Worm (Caenorhabditis elegans) whole organism, young adult: ENCODE measurements around the gene gck-4.

Experiments
- B0261.1 ChIP-seq: sonication (generic microtip); optimal IDR thresholded peaks from 2 replicates; lab custom pipeline; 2016; ENCODE audit warnings: mild to moderate bottlenecking, missing genetic modification characterization, moderate library complexity, missing compliant biosample characterization
- C06A6.2 ChIP-seq: fragments of 200-800 bp; sonication (Bioruptor generic); conservative IDR thresholded peaks from 2 replicates; pipeline ENCODE4 v1.3.6; 2022; ENCODE audit warnings: missing genetic modification characterization, missing compliant biosample characterization
- D2030.7 ChIP-seq: fragments of 200-800 bp; sonication (Bioruptor generic); IDR thresholded peaks from 2 replicates; pipeline ENCODE4 v1.3.6; 2022; ENCODE audit warnings: missing genetic modification reagents, missing genetic modification characterization, missing compliant biosample characterization
- F49E8.2 ChIP-seq: sonication (generic microtip); optimal IDR thresholded peaks from 3 replicates; lab custom pipeline; 2017; ENCODE audit warnings: missing genetic modification characterization, mild to moderate bottlenecking, missing compliant biosample characterization, antibody characterized with exemption, moderate library complexity; ENCODE audit not compliant: insufficient read depth
- F57A8.1 ChIP-seq: fragments of 200-800 bp; sonication (Bioruptor generic); optimal IDR thresholded peaks from 2 replicates; lab custom pipeline; 2018; ENCODE audit warnings: mild to moderate bottlenecking, missing genetic modification characterization, moderate library complexity, missing compliant biosample characterization
- F57C9.4 ChIP-seq: sonication (generic microtip); optimal IDR thresholded peaks from 2 replicates; lab custom pipeline; 2017; ENCODE audit warnings: mild to moderate bottlenecking, missing genetic modification characterization, missing compliant biosample characterization
- T07F8.4 ChIP-seq: sonication (generic microtip); optimal IDR thresholded peaks from 2 replicates; lab custom pipeline; 2016; ENCODE audit warnings: mild to moderate bottlenecking, missing genetic modification characterization, moderate library complexity, missing compliant biosample characterization
- Y67H2A.10 ChIP-seq: fragments of 200-800 bp; sonication (Bioruptor generic); conservative IDR thresholded peaks from 2 replicates; pipeline ENCODE4 v1.3.6; 2022; ENCODE audit warnings: missing genetic modification reagents, missing genetic modification characterization, missing compliant biosample characterization
- aptf-2 ChIP-seq: fragments of 200-800 bp; sonication (Bioruptor generic); conservative IDR thresholded peaks from 2 replicates; pipeline ENCODE4 v1.3.6; 2022; ENCODE audit warnings: missing genetic modification reagents, missing genetic modification characterization, missing compliant biosample characterization
- athp-1 ChIP-seq: sonication (generic microtip); optimal IDR thresholded peaks from 2 replicates; lab custom pipeline; 2017; ENCODE audit warnings: mild to moderate bottlenecking, missing genetic modification characterization, missing compliant biosample characterization
- attf-3 ChIP-seq: fragments of 200-800 bp; sonication (Bioruptor generic); conservative IDR thresholded peaks from 2 replicates; pipeline ENCODE4 v1.3.6; 2022; ENCODE audit warnings: missing genetic modification reagents, missing genetic modification characterization, missing compliant biosample characterization
- attf-6 ChIP-seq: fragments of 200-800 bp; sonication (Bioruptor generic); IDR thresholded peaks from 2 replicates; pipeline ENCODE4 v1.3.6; 2022; ENCODE audit warnings: missing genetic modification reagents, missing genetic modification characterization, missing compliant biosample characterization
- cebp-1 ChIP-seq, 2 experiments: fragments of 200-800 bp in 1 of 2; sonication (Bioruptor generic) in 1 of 2; sonication (generic microtip) in 1 of 2; IDR thresholded peaks in 1 of 2; optimal IDR thresholded peaks in 1 of 2; 2 replicates each; pipeline versions ENCODE4 v1.3.6 to Lab custom; 2017 to 2022; ENCODE audit warnings: missing compliant biosample characterization in 2 of 2, missing genetic modification characterization in 2 of 2, mild to moderate bottlenecking in 1 of 2, missing genetic modification reagents in 1 of 2, moderate library complexity in 1 of 2
- die-1 ChIP-seq: sonication (generic microtip); optimal IDR thresholded peaks from 2 replicates; lab custom pipeline; 2016; ENCODE audit warnings: missing genotype, mild to moderate bottlenecking, missing genetic modification characterization, missing compliant biosample characterization
- dox-1 ChIP-seq: fragments of 200-800 bp; sonication (Bioruptor generic); IDR thresholded peaks from 2 replicates; pipeline ENCODE4 v1.3.6; 2022; ENCODE audit warnings: missing genetic modification reagents, missing genetic modification characterization, missing compliant biosample characterization
- egl-18 ChIP-seq: fragments of 200-800 bp; sonication (Bioruptor generic); IDR thresholded peaks from 2 replicates; pipeline ENCODE4 v1.3.6; 2022; ENCODE audit warnings: missing genetic modification reagents, missing genetic modification characterization, missing compliant biosample characterization
- ekl-4 ChIP-seq: fragments of 200-800 bp; sonication (Bioruptor generic); IDR thresholded peaks from 2 replicates; pipeline ENCODE4 v1.3.6; 2022; ENCODE audit warnings: missing genetic modification reagents, missing genetic modification characterization, missing compliant biosample characterization
- him-1 ChIP-seq: sonication (generic microtip); optimal IDR thresholded peaks from 2 replicates; lab custom pipeline; 2016; ENCODE audit warnings: missing genotype, missing genetic modification reagents, missing genetic modification characterization, missing compliant biosample characterization
- hlh-12 ChIP-seq: sonication (generic microtip); optimal IDR thresholded peaks from 2 replicates; lab custom pipeline; 2016; ENCODE audit warnings: missing genetic modification characterization, missing compliant biosample characterization
- hlh-26 ChIP-seq: fragments of 200-800 bp; sonication (Bioruptor generic); conservative IDR thresholded peaks from 2 replicates; pipeline ENCODE4 v1.3.6; 2022; ENCODE audit warnings: missing genetic modification reagents, missing genetic modification characterization, missing compliant biosample characterization
- hmg-1.2 ChIP-seq: fragments of 200-800 bp; sonication (Bioruptor generic); IDR thresholded peaks from 2 replicates; pipeline ENCODE4 v1.3.6; 2022; ENCODE audit warnings: missing genetic modification reagents, missing genetic modification characterization, missing compliant biosample characterization
- lin-35 ChIP-seq, 3 experiments: fragments of 150-350 bp in 2 of 3; sonication (generic microtip) in 1 of 3; optimal IDR thresholded peaks; 2 replicates each; lab custom pipeline; 2014 to 2018; ENCODE audit warnings: missing biosample characterization in 3 of 3, missing genetic modification characterization in 3 of 3, missing genetic modification reagents in 3 of 3
- lin-54 ChIP-seq: fragments of 200-800 bp; sonication (Bioruptor generic); optimal IDR thresholded peaks from 2 replicates; lab custom pipeline; 2018; ENCODE audit warnings: mild to moderate bottlenecking, missing genetic modification characterization, missing compliant biosample characterization
- lsy-27 ChIP-seq: sonication (generic microtip); optimal IDR thresholded peaks from 2 replicates; lab custom pipeline; 2017; ENCODE audit warnings: missing genetic modification characterization, mild to moderate bottlenecking, missing compliant biosample characterization, antibody characterized with exemption, missing genotype, borderline replicate concordance; ENCODE audit not compliant: insufficient read depth
- madf-6 ChIP-seq: fragments of 200-800 bp; sonication (Bioruptor generic); IDR thresholded peaks from 2 replicates; pipeline ENCODE4 v1.3.6; 2022; ENCODE audit warnings: missing genetic modification reagents, missing genetic modification characterization, missing compliant biosample characterization
- mxl-1 ChIP-seq: sonication (generic microtip); optimal IDR thresholded peaks from 2 replicates; lab custom pipeline; 2016; ENCODE audit warnings: missing genetic modification characterization, missing compliant biosample characterization
- nfyb-1 ChIP-seq: fragments of 200-800 bp; sonication (Bioruptor generic); IDR thresholded peaks from 2 replicates; pipeline ENCODE4 v1.3.6; 2022; ENCODE audit warnings: missing genetic modification reagents, missing genetic modification characterization, missing compliant biosample characterization
- nhr-80 ChIP-seq: sonication (generic microtip); optimal IDR thresholded peaks from 2 replicates; lab custom pipeline; 2016; ENCODE audit warnings: missing genetic modification characterization, missing compliant biosample characterization
- pbrm-1 ChIP-seq: fragments of 200-800 bp; sonication (Bioruptor generic); IDR thresholded peaks from 2 replicates; pipeline ENCODE4 v1.3.6; 2022; ENCODE audit warnings: missing genetic modification reagents, missing genetic modification characterization, missing compliant biosample characterization
- rec-8 ChIP-seq, 2 experiments: sonication (generic microtip); optimal IDR thresholded peaks; 2 replicates each; lab custom pipeline; 2016; ENCODE audit warnings: mild to moderate bottlenecking in 2 of 2, missing genetic modification characterization in 2 of 2, missing genetic modification reagents in 2 of 2, missing genotype in 2 of 2, missing biosample characterization in 1 of 2, missing compliant biosample characterization in 1 of 2, moderate library complexity in 1 of 2
- rpc-1 ChIP-seq, 2 experiments: fragments of 150-350 bp in 1 of 2; sonication (generic microtip) in 1 of 2; optimal IDR thresholded peaks; 2 replicates each; lab custom pipeline; 2014 to 2018; ENCODE audit warnings: missing biosample characterization in 1 of 2, missing genetic modification characterization in 1 of 2, missing genetic modification reagents in 1 of 2, missing genotype in 1 of 2
- sea-2 ChIP-seq: fragments of 200-800 bp; sonication (Bioruptor generic); IDR thresholded peaks from 2 replicates; pipeline ENCODE4 v1.3.6; 2022; ENCODE audit warnings: missing genetic modification characterization, missing compliant biosample characterization
- snpc-1.1 ChIP-seq: sonication (generic microtip); optimal IDR thresholded peaks from 2 replicates; lab custom pipeline; 2017; ENCODE audit warnings: missing genetic modification characterization, mild to moderate bottlenecking, missing compliant biosample characterization, antibody characterized with exemption, moderate library complexity, missing genotype, missing genetic modification reagents; ENCODE audit not compliant: insufficient read depth
- snpc-1.3 ChIP-seq: sonication (generic microtip); optimal IDR thresholded peaks from 2 replicates; lab custom pipeline; 2017; ENCODE audit warnings: missing genetic modification characterization, mild to moderate bottlenecking, missing compliant biosample characterization, antibody characterized with exemption, moderate library complexity, missing genotype, missing genetic modification reagents; ENCODE audit not compliant: insufficient read depth
- snpc-4 ChIP-seq, 5 experiments: fragments of 150-350 bp in 1 of 5; sonication (generic microtip) in 4 of 5; optimal IDR thresholded peaks; 2 replicates each; lab custom pipeline; 2014 to 2018; ENCODE audit warnings: missing genetic modification characterization in 5 of 5, missing biosample characterization in 3 of 5, antibody characterized with exemption in 2 of 5, mild to moderate bottlenecking in 2 of 5, missing compliant biosample characterization in 2 of 5, missing genotype in 2 of 5, moderate library complexity in 2 of 5, missing genetic modification reagents in 1 of 5
- somi-1 ChIP-seq: fragments of 200-800 bp; sonication (Bioruptor generic); optimal IDR thresholded peaks from 2 replicates; lab custom pipeline; 2018; ENCODE audit warnings: mild to moderate bottlenecking, missing genetic modification characterization, missing compliant biosample characterization
- tbp1 ChIP-seq: fragments of 200-800 bp; sonication (Bioruptor generic); optimal IDR thresholded peaks from 2 replicates; lab custom pipeline; 2018; ENCODE audit warnings: mild to moderate bottlenecking, missing genetic modification characterization, missing compliant biosample characterization
- zfh-2 ChIP-seq: fragments of 200-800 bp; sonication (Bioruptor generic); conservative IDR thresholded peaks from 2 replicates; pipeline ENCODE4 v1.3.6; 2022; ENCODE audit warnings: missing genetic modification reagents, missing genetic modification characterization, missing compliant biosample characterization
- ztf-18 ChIP-seq: sonication (generic microtip); optimal IDR thresholded peaks from 2 replicates; lab custom pipeline; 2016; ENCODE audit warnings: missing genotype, mild to moderate bottlenecking, missing genetic modification characterization, missing compliant biosample characterization
- ztf-22 ChIP-seq: fragments of 200-800 bp; sonication (Bioruptor generic); optimal IDR thresholded peaks from 2 replicates; lab custom pipeline; 2018; ENCODE audit warnings: mild to moderate bottlenecking, missing genetic modification characterization, moderate library complexity, missing compliant biosample characterization
- ztf-25 ChIP-seq: fragments of 200-800 bp; sonication (Bioruptor generic); IDR thresholded peaks from 2 replicates; pipeline ENCODE4 v1.3.6; 2022; ENCODE audit warnings: missing genetic modification reagents, missing genetic modification characterization, missing compliant biosample characterization
- ztf-28 ChIP-seq: fragments of 200-800 bp; sonication (Bioruptor generic); IDR thresholded peaks from 2 replicates; pipeline ENCODE4 v1.3.6; 2022; ENCODE audit warnings: missing genetic modification reagents, missing genetic modification characterization, missing compliant biosample characterization

gck-4 gene

ce11 chrX:13653573-13653972 lies 23.4 kb upstream of the gck-4 start (continued):
- TF ChIP-seq attf-6 (GFP tag; lab: Robert Waterston, UW) = no peak

- TF ChIP-seq nfyb-1 = no peak
- TF ChIP-seq aptf-2 (GFP tag; lab: Robert Waterston, UW) = no peak
- TF ChIP-seq sea-2 (GFP tag; lab: Robert Waterston, UW) = no peak
- TF ChIP-seq zfh-2 (GFP tag; lab: Robert Waterston, UW) = no peak
- TF ChIP-seq F49E8.2 (tag; lab: Kevin White, UChicago) = no peak
- TF ChIP-seq lsy-27 (tag; lab: Kevin White, UChicago) = no peak
- TF ChIP-seq T07F8.4 (tag; lab: Kevin White, UChicago) = no peak
- TF ChIP-seq somi-1 (GFP tag; lab: Kevin White, UChicago) = no peak
- TF ChIP-seq mxl-1 = no peak
- TF ChIP-seq hlh-12 (tag; lab: Kevin White, UChicago) = no peak
- TF ChIP-seq F57A8.1 (GFP tag; lab: Kevin White, UChicago) = no peak
- no peak for TF ChIP-seq ztf-22 (GFP tag; lab: Kevin White, UChicago)
- no peak for TF ChIP-seq pbrm-1 (GFP tag; lab: Robert Waterston, UW)
- TF ChIP-seq rec-8 (tag; optimal IDR thresholded peaks at IDR 0.05; lab: Kevin White, UChicago) = no peak
- no peak for TF ChIP-seq F57C9.4 (tag; lab: Kevin White, UChicago)
- no peak for TF ChIP-seq ztf-28 (GFP tag; lab: Robert Waterston, UW)
- TF ChIP-seq, all 124 proteins: peak for 0
These were observed 22.7 kb upstream of the gck-4 start for ce11 chrX:13654276-13654675.

ce11 chrX:13655769-13656168 lies 21.2 kb upstream of the gck-4 start:
- peak; percentile 41; the same call in 1 of the 2 replicates for TF ChIP-seq dox-1 (GFP tag; lab: Robert Waterston, UW)
- peak; percentile 9 for TF ChIP-seq F49E8.2 (tag; lab: Kevin White, UChicago)
- peak; percentile 68 for TF ChIP-seq rpc-1 (optimal IDR thresholded peaks at IDR 0.05; lab: Kevin White, UChicago)
- peak; percentile 85 for TF ChIP-seq rpc-1 (tag; optimal IDR thresholded peaks at IDR 0.05; lab: Kevin White, UChicago)
- peak; percentile 91 for TF ChIP-seq tbp1 (GFP tag; lab: Kevin White, UChicago)
- peak; percentile 60 for TF ChIP-seq hmg-1.2 (GFP tag; lab: Robert Waterston, UW)
- TF ChIP-seq lin-35 (GFP tag; optimal IDR thresholded peaks at IDR 0.05; lab: Kevin White, UChicago) = no peak
- no peak for TF ChIP-seq egl-18 (GFP tag; lab: Robert Waterston, UW)
- TF ChIP-seq snpc-1.3 = peak; percentile 37
- peak; percentile 40 for TF ChIP-seq snpc-1.1 (tag; lab: Kevin White, UChicago)
- peak; percentile 2 for TF ChIP-seq athp-1
- TF ChIP-seq B0261.1 = peak; percentile 78
- TF ChIP-seq him-1 = peak; percentile 55
- no peak for TF ChIP-seq lin-54 (GFP tag; lab: Kevin White, UChicago)
- TF ChIP-seq ztf-18 (tag; lab: Kevin White, UChicago) = peak; percentile 13
- 0 out of 2 replicates have a peak, but pooled peaks have one; percentile 8 for TF ChIP-seq madf-6 (GFP tag; lab: Robert Waterston, UW)
- TF ChIP-seq ztf-25 (GFP tag; lab: Robert Waterston, UW) = 0 out of 2 replicates have a peak, but pooled peaks have one; percentile 39
- TF ChIP-seq snpc-4 (GFP tag; optimal IDR thresholded peaks at IDR 0.05; lab: Kevin White, UChicago) = no peak
- TF ChIP-seq snpc-4 (tag; optimal IDR thresholded peaks at IDR 0.05; lab: Kevin White, UChicago) = peak in 2 of 4 experiments; percentile 5 to 69
- TF ChIP-seq hlh-26 = no peak
- TF ChIP-seq C06A6.2 = no peak
- peak; percentile 56 for TF ChIP-seq die-1
- TF ChIP-seq D2030.7 (GFP tag; lab: Robert Waterston, UW) = peak; percentile 29; the same call in 1 of the 2 replicates
- peak; percentile 18 for TF ChIP-seq hlh-12 (tag; lab: Kevin White, UChicago)
- no peak for TF ChIP-seq attf-3
- TF ChIP-seq pbrm-1 (GFP tag; lab: Robert Waterston, UW) = no peak
- no peak for TF ChIP-seq Y67H2A.10 (GFP tag; lab: Robert Waterston, UW)
- TF ChIP-seq ekl-4 (GFP tag; lab: Robert Waterston, UW) = no peak
- TF ChIP-seq cebp-1 (GFP tag; IDR thresholded peaks at IDR 0.05; lab: Robert Waterston, UW) = no peak
- TF ChIP-seq cebp-1 (tag; optimal IDR thresholded peaks at IDR 0.05; lab: Kevin White, UChicago) = peak; percentile 26
- TF ChIP-seq nhr-80 (tag; lab: Kevin White, UChicago) = peak; percentile 5
